Worm (Caenorhabditis elegans) whole organism, L4 larva: ENCODE results near the gene C54F6.19.

Experiments
- R02D3.7 ChIP-seq: fragments of 150-350 bp; sonication (generic microtip); optimal IDR thresholded peaks from 3 replicates; lab custom pipeline; 2014; ENCODE audit warnings: missing biosample characterization, missing genetic modification characterization
- T20F7.1 ChIP-seq: fragments of 200-800 bp; sonication (Bioruptor generic); optimal IDR thresholded peaks from 2 replicates; lab custom pipeline; 2018; ENCODE audit warnings: mild to moderate bottlenecking, missing genetic modification characterization, missing compliant biosample characterization
- ZK546.5 ChIP-seq, 2 experiments: sonication (generic microtip); optimal IDR thresholded peaks; 2 replicates each; lab custom pipeline; 2017; ENCODE audit warnings: missing biosample characterization in 2 of 2, missing genetic modification characterization in 2 of 2
- ama-1 ChIP-seq: fragments of 150-350 bp; optimal IDR thresholded peaks from 2 replicates; lab custom pipeline; 2014; ENCODE audit warnings: inconsistent platforms, mixed read lengths
- ceh-20 ChIP-seq: fragments of 200-800 bp; sonication (Bioruptor generic); IDR thresholded peaks from 2 replicates; pipeline ENCODE4 v1.3.6; 2022; ENCODE audit warnings: missing genetic modification reagents, missing genetic modification characterization, missing compliant biosample characterization
- ceh-32 ChIP-seq: sonication (generic microtip); optimal IDR thresholded peaks from 2 replicates; lab custom pipeline; 2016; ENCODE audit warnings: mild to moderate bottlenecking, missing genetic modification characterization, missing compliant biosample characterization; ENCODE audit not compliant: poor library complexity
- ceh-44 ChIP-seq: fragments of 200-800 bp; sonication (Bioruptor generic); IDR thresholded peaks from 2 replicates; pipeline ENCODE4 v1.3.6; 2022; ENCODE audit warnings: missing genetic modification reagents, missing genetic modification characterization, missing compliant biosample characterization
- ceh-62 ChIP-seq: sonication (generic microtip); optimal IDR thresholded peaks from 2 replicates; lab custom pipeline; 2017; ENCODE audit warnings: missing biosample characterization, missing genetic modification characterization
- ceh-82 ChIP-seq: sonication (generic microtip); optimal IDR thresholded peaks from 2 replicates; lab custom pipeline; 2017; ENCODE audit warnings: missing biosample characterization, missing genetic modification characterization
- daf-16 ChIP-seq, 3 experiments: sonication (generic microtip); optimal IDR thresholded peaks; 2 replicates each; lab custom pipeline; 2016 to 2017; ENCODE audit warnings: missing genetic modification characterization in 3 of 3, missing genetic modification reagents in 3 of 3, mild to moderate bottlenecking in 2 of 3, missing compliant biosample characterization in 2 of 3, missing biosample characterization in 1 of 3, moderate library complexity in 1 of 3
- dmd-9 ChIP-seq: fragments of 200-800 bp; sonication (Bioruptor generic); IDR thresholded peaks from 2 replicates; pipeline ENCODE4 v1.3.6; 2022; ENCODE audit warnings: missing genetic modification reagents, missing genetic modification characterization, missing compliant biosample characterization
- dpl-1 ChIP-seq: fragments of 150-350 bp; optimal IDR thresholded peaks from 2 replicates; lab custom pipeline; 2014; ENCODE audit warnings: missing biosample characterization, missing genetic modification reagents, missing genetic modification characterization
- duxl-1 ChIP-seq: sonication (generic microtip); optimal IDR thresholded peaks from 2 replicates; lab custom pipeline; 2016; ENCODE audit warnings: mild to moderate bottlenecking, missing genetic modification characterization, moderate library complexity, missing compliant biosample characterization; ENCODE audit not compliant: poor library complexity
- dve-1 ChIP-seq: sonication (generic microtip); optimal IDR thresholded peaks from 2 replicates; lab custom pipeline; 2017; ENCODE audit warnings: antibody characterized with exemption, mild to moderate bottlenecking, missing genetic modification characterization, missing compliant biosample characterization; ENCODE audit not compliant: insufficient read depth
- hif-1 ChIP-seq, 2 experiments: sonication (generic microtip); optimal IDR thresholded peaks; 2 replicates each; lab custom pipeline; 2016 to 2017; ENCODE audit warnings: missing compliant biosample characterization in 2 of 2, missing genetic modification characterization in 2 of 2, missing genetic modification reagents in 2 of 2, missing genotype in 2 of 2, mild to moderate bottlenecking in 1 of 2
- jun-1 ChIP-seq: fragments of 150-350 bp; optimal IDR thresholded peaks from 2 replicates; lab custom pipeline; 2014; ENCODE audit warnings: missing biosample characterization, missing genetic modification reagents, missing genetic modification characterization
- lin-1 ChIP-seq: fragments of 200-800 bp; sonication (Bioruptor generic); IDR thresholded peaks from 2 replicates; pipeline ENCODE4 v1.3.6; 2022; ENCODE audit warnings: missing genetic modification reagents, missing genetic modification characterization, missing compliant biosample characterization
- lin-29 ChIP-seq: fragments of 200-800 bp; sonication (Bioruptor generic); IDR thresholded peaks from 2 replicates; pipeline ENCODE4 v1.3.6; 2022; ENCODE audit warnings: missing genetic modification reagents, missing genetic modification characterization, missing compliant biosample characterization
- lin-39 ChIP-seq: fragments of 150-350 bp; optimal IDR thresholded peaks from 2 replicates; lab custom pipeline; 2014; ENCODE audit warnings: missing biosample characterization, missing genetic modification reagents, missing genetic modification characterization
- lir-3 ChIP-seq: sonication (generic microtip); optimal IDR thresholded peaks from 2 replicates; lab custom pipeline; 2016; ENCODE audit warnings: mild to moderate bottlenecking, missing genetic modification characterization, missing compliant biosample characterization
- lsy-2 ChIP-seq, 2 experiments: fragments of 150-350 bp in 1 of 2; sonication (generic microtip) in 1 of 2; optimal IDR thresholded peaks; 2 replicates each; lab custom pipeline; 2014 to 2017; ENCODE audit warnings: missing biosample characterization in 2 of 2, missing genetic modification characterization in 2 of 2
- madf-9 ChIP-seq: fragments of 200-800 bp; sonication (Bioruptor generic); conservative IDR thresholded peaks from 2 replicates; pipeline ENCODE4 v1.3.6; 2022; ENCODE audit warnings: missing genetic modification reagents, missing genetic modification characterization, missing compliant biosample characterization
- mdt-29 ChIP-seq: fragments of 200-800 bp; sonication (Bioruptor generic); IDR thresholded peaks from 2 replicates; pipeline ENCODE4 v1.3.6; 2022; ENCODE audit warnings: missing genetic modification reagents, missing genetic modification characterization, missing compliant biosample characterization
- mep-1 ChIP-seq: fragments of 150-350 bp; sonication (generic microtip); optimal IDR thresholded peaks from 3 replicates; lab custom pipeline; 2014; ENCODE audit warnings: missing biosample characterization, missing genetic modification characterization
- nhr-10 ChIP-seq: fragments of 150-350 bp; optimal IDR thresholded peaks from 2 replicates; lab custom pipeline; 2014; ENCODE audit warnings: missing biosample characterization, missing genetic modification characterization
- nhr-77 ChIP-seq: fragments of 150-350 bp; optimal IDR thresholded peaks from 2 replicates; lab custom pipeline; 2014; ENCODE audit warnings: missing biosample characterization, missing genetic modification characterization
- unc-39 ChIP-seq: sonication (generic microtip); optimal IDR thresholded peaks from 2 replicates; lab custom pipeline; 2017; ENCODE audit warnings: missing biosample characterization, missing genetic modification characterization
- unc-62 ChIP-seq, 3 experiments: fragments of 150-350 bp in 1 of 3; sonication (generic microtip); optimal IDR thresholded peaks in 2 of 3; peaks in 1 of 3; 1 replicate in 1 of 3; 2 replicates in 2 of 3; lab custom pipeline; 2014 to 2017; ENCODE audit warnings: missing biosample characterization in 3 of 3, missing genetic modification characterization in 3 of 3, missing genetic modification reagents in 3 of 3, missing genotype in 1 of 3
- zag-1 ChIP-seq: fragments of 150-350 bp; optimal IDR thresholded peaks from 2 replicates; lab custom pipeline; 2014; ENCODE audit warnings: missing biosample characterization, missing genetic modification characterization
- zip-11 ChIP-seq: fragments of 200-800 bp; sonication (Bioruptor generic); IDR thresholded peaks from 2 replicates; pipeline ENCODE4 v1.3.6; 2022; ENCODE audit warnings: missing genetic modification characterization, missing compliant biosample characterization
- zip-2 ChIP-seq: fragments of 150-350 bp; optimal IDR thresholded peaks from 2 replicates; lab custom pipeline; 2014; ENCODE audit warnings: missing biosample characterization, missing genetic modification characterization
- ztf-11 ChIP-seq: fragments of 150-350 bp; optimal IDR thresholded peaks from 2 replicates; lab custom pipeline; 2014; ENCODE audit warnings: missing biosample characterization, missing genetic modification characterization

The C54F6.19 gene

ce11 chrV:7555875-7556274 is 10.6 kb downstream of the C54F6.19 start:
- no peak for TF ChIP-seq lsy-2 (tag; optimal IDR thresholded peaks at IDR 0.05; lab: Kevin White, UChicago)
- peak in 1 of 2 experiments; percentile 34 for TF ChIP-seq unc-62 (GFP tag; optimal IDR thresholded peaks at IDR 0.05 in 1 of 2; lab: Kevin White, UChicago)
- TF ChIP-seq unc-62 (tag; optimal IDR thresholded peaks at IDR 0.05; lab: Kevin White, UChicago), result no peak

- TF ChIP-seq unc-39 (tag; lab: Kevin White, UChicago), result no peak
- TF ChIP-seq, all 104 proteins: peak for 0
Measured at ce11 chrV:7558693-7559092, 13.4 kb downstream of the C54F6.19 start, which contains the start of gene ets-7. TSS of gene ets-7 (minus strand) at chrV:7558793.

- no peak for TF ChIP-seq ceh-32 (tag; lab: Kevin White, UChicago)
- TF ChIP-seq ztf-11 (tag; lab: Kevin White, UChicago), result no peak
- TF ChIP-seq lir-3 (tag; lab: Kevin White, UChicago), result no peak
- no peak for TF ChIP-seq lin-1
- no peak for TF ChIP-seq unc-39 (tag; lab: Kevin White, UChicago)
Measured at ce11 chrV:7562947-7563346, 17.7 kb downstream of the C54F6.19 start, which contains the start of gene F19F10.1. TSS of gene F19F10.1 (plus strand) at chrV:7563247.

ce11 chrV:7570290-7570689 is 25.0 kb downstream of the C54F6.19 start, which contains the start of gene clec-212:
TSS of gene clec-212 (minus strand) at chrV:7570390.
- TF ChIP-seq T20F7.1, result no peak
- TF ChIP-seq ama-1 (lab: Kevin White, UChicago), result no peak
- TF ChIP-seq dmd-9, result no peak
- TF ChIP-seq mdt-29, result no peak
- no peak for TF ChIP-seq zag-1
- TF ChIP-seq hif-1 (tag; optimal IDR thresholded peaks at IDR 0.05; lab: Kevin White, UChicago), result no peak
- TF ChIP-seq lin-29 (GFP tag; lab: Robert Waterston, UW), result no peak
- TF ChIP-seq ZK546.5 (tag; optimal IDR thresholded peaks at IDR 0.05; lab: Kevin White, UChicago), result no peak
- no peak for TF ChIP-seq R02D3.7 (tag; lab: Kevin White, UChicago)
- TF ChIP-seq ceh-20 (GFP tag; lab: Robert Waterston, UW), result no peak
- no peak for TF ChIP-seq ceh-82 (tag; lab: Kevin White, UChicago)
- TF ChIP-seq ztf-11 (tag; lab: Kevin White, UChicago), result no peak

ce11 chrV:7570955-7571354 is 25.7 kb downstream of the C54F6.19 start, which contains the start of gene F19F10.14:
TSS of gene F19F10.14 (minus strand) at chrV:7571055.
- no peak for TF ChIP-seq mdt-29
- TF ChIP-seq nhr-77, result no peak
- no peak for TF ChIP-seq dve-1 (tag; lab: Kevin White, UChicago)
- no peak for TF ChIP-seq ceh-62 (tag; lab: Kevin White, UChicago)
- no peak for TF ChIP-seq ceh-32 (tag; lab: Kevin White, UChicago)
- no peak for TF ChIP-seq dpl-1
- no peak for TF ChIP-seq lsy-2 (tag; optimal IDR thresholded peaks at IDR 0.05; lab: Kevin White, UChicago)
- TF ChIP-seq madf-9 (GFP tag; lab: Robert Waterston, UW), result no peak
- no peak for TF ChIP-seq R02D3.7 (tag; lab: Kevin White, UChicago)
- no peak for TF ChIP-seq jun-1
- TF ChIP-seq nhr-10 (tag; lab: Kevin White, UChicago), result no peak
- TF ChIP-seq lin-39 (tag; lab: Kevin White, UChicago), result no peak
- no peak for TF ChIP-seq zip-2 (tag; lab: Kevin White, UChicago)
- no peak for TF ChIP-seq lin-1
- TF ChIP-seq duxl-1 (tag; lab: Kevin White, UChicago), result no peak
- no peak for TF ChIP-seq ceh-44 (GFP tag; lab: Robert Waterston, UW)
- TF ChIP-seq daf-16 (GFP tag; optimal IDR thresholded peaks at IDR 0.05; lab: Kevin White, UChicago), result no peak
- no peak for TF ChIP-seq daf-16 (tag; optimal IDR thresholded peaks at IDR 0.05; lab: Kevin White, UChicago)
- TF ChIP-seq zip-11 (GFP tag; lab: Robert Waterston, UW), result no peak
- no peak for TF ChIP-seq mep-1 (tag; lab: Kevin White, UChicago)
